Worm (Caenorhabditis elegans) whole organism, L1 larva: ENCODE measurements around the gene Y54F10AM.6.

Source experiments
- C04F5.9 ChIP-seq: sonication (generic microtip); optimal IDR thresholded peaks from 2 replicates; lab custom pipeline; 2016; ENCODE audit warnings: missing genetic modification characterization, missing compliant biosample characterization
- C16A3.4 ChIP-seq: fragments of 150-350 bp; optimal IDR thresholded peaks from 2 replicates; lab custom pipeline; 2014; ENCODE audit warnings: missing biosample characterization, missing genetic modification characterization
- C34B4.2 ChIP-seq: sonication (generic microtip); optimal IDR thresholded peaks from 2 replicates; lab custom pipeline; 2017; ENCODE audit warnings: mild to moderate bottlenecking, missing genetic modification characterization, missing compliant biosample characterization
- aha-1 ChIP-seq: fragments of 150-350 bp; optimal IDR thresholded peaks from 2 replicates; lab custom pipeline; 2014; ENCODE audit warnings: missing biosample characterization, missing genetic modification characterization
- alr-1 ChIP-seq: fragments of 200-800 bp; sonication (Bioruptor generic); optimal IDR thresholded peaks from 2 replicates; lab custom pipeline; 2018; ENCODE audit warnings: borderline replicate concordance, mild to moderate bottlenecking, missing genetic modification characterization, missing compliant biosample characterization
- aly-2 ChIP-seq: fragments of 150-350 bp; optimal IDR thresholded peaks from 2 replicates; lab custom pipeline; 2014; ENCODE audit warnings: missing biosample characterization, missing genetic modification characterization
- blmp-1 ChIP-seq: fragments of 150-350 bp; optimal IDR thresholded peaks from 2 replicates; lab custom pipeline; 2014; ENCODE audit warnings: missing biosample characterization, missing genetic modification characterization
- ceh-63 ChIP-seq: fragments of 200-800 bp; sonication (Bioruptor generic); optimal IDR thresholded peaks from 2 replicates; lab custom pipeline; 2018; ENCODE audit warnings: mild to moderate bottlenecking, missing genetic modification characterization, missing compliant biosample characterization
- ceh-82 ChIP-seq, 3 experiments: fragments of 150-350 bp in 1 of 3; sonication (generic microtip) in 2 of 3; optimal IDR thresholded peaks; 2 replicates each; lab custom pipeline; 2014 to 2017; ENCODE audit warnings: missing biosample characterization in 3 of 3, missing genetic modification characterization in 3 of 3
- ceh-88 ChIP-seq: fragments of 200-800 bp; sonication (Bioruptor generic); IDR thresholded peaks from 2 replicates; pipeline ENCODE4 v1.3.6; 2022; ENCODE audit warnings: missing genetic modification characterization, missing compliant biosample characterization
- ceh-90 ChIP-seq: sonication (generic microtip); optimal IDR thresholded peaks from 2 replicates; lab custom pipeline; 2016; ENCODE audit warnings: missing genetic modification characterization, missing compliant biosample characterization
- dpl-1 ChIP-seq, 3 experiments: fragments of 150-350 bp in 2 of 3; sonication (generic microtip) in 1 of 3; optimal IDR thresholded peaks; 2 replicates each; lab custom pipeline; 2014 to 2017; ENCODE audit warnings: missing biosample characterization in 3 of 3, missing genetic modification characterization in 3 of 3, missing genetic modification reagents in 3 of 3
- dsc-1 ChIP-seq: sonication (generic microtip); optimal IDR thresholded peaks from 2 replicates; lab custom pipeline; 2016; ENCODE audit warnings: mild to moderate bottlenecking, missing genetic modification characterization, missing compliant biosample characterization
- efl-3 ChIP-seq: fragments of 200-800 bp; sonication (Bioruptor generic); optimal IDR thresholded peaks from 2 replicates; lab custom pipeline; 2018; ENCODE audit warnings: mild to moderate bottlenecking, missing genetic modification characterization, missing compliant biosample characterization
- egl-13 ChIP-seq: sonication (generic microtip); optimal IDR thresholded peaks from 2 replicates; lab custom pipeline; 2016; ENCODE audit warnings: missing genotype, missing genetic modification reagents, missing genetic modification characterization, missing compliant biosample characterization
- egl-27 ChIP-seq, 2 experiments: fragments of 150-350 bp in 1 of 2; sonication (generic microtip); optimal IDR thresholded peaks; 3 replicates each; lab custom pipeline; 2017 to 2018; ENCODE audit warnings: missing biosample characterization in 2 of 2, missing genetic modification characterization in 2 of 2, missing genetic modification reagents in 2 of 2
- elt-2 ChIP-seq: sonication (generic microtip); optimal IDR thresholded peaks from 2 replicates; lab custom pipeline; 2016; ENCODE audit warnings: missing genetic modification characterization, mild to moderate bottlenecking, inconsistent platforms, missing compliant biosample characterization, missing genetic modification reagents
- elt-3 ChIP-seq, 6 experiments: fragments of 150-350 bp in 1 of 6; sonication (generic microtip); optimal IDR thresholded peaks; 2 replicates each; lab custom pipeline; 2017 to 2018; ENCODE audit warnings: missing biosample characterization in 6 of 6, missing genetic modification characterization in 6 of 6, inconsistent platforms in 1 of 6
- ets-5 ChIP-seq: fragments of 200-800 bp; sonication (Bioruptor generic); IDR thresholded peaks from 2 replicates; pipeline ENCODE4 v1.3.6; 2022; ENCODE audit warnings: missing genetic modification characterization, missing compliant biosample characterization
- fkh-10 ChIP-seq: sonication (generic microtip); optimal IDR thresholded peaks from 2 replicates; lab custom pipeline; 2017; ENCODE audit warnings: missing biosample characterization, missing genetic modification reagents, missing genetic modification characterization
- grh-1 ChIP-seq: fragments of 200-800 bp; sonication (Bioruptor generic); IDR thresholded peaks from 2 replicates; pipeline ENCODE4 v1.3.6; 2022; ENCODE audit warnings: missing genetic modification reagents, missing genetic modification characterization, missing compliant biosample characterization
- hlh-17 ChIP-seq: fragments of 200-800 bp; sonication (Bioruptor generic); optimal IDR thresholded peaks from 2 replicates; lab custom pipeline; 2018; ENCODE audit warnings: missing genetic modification characterization, mild to moderate bottlenecking, missing compliant biosample characterization, moderate library complexity, borderline replicate concordance
- hpl-2 ChIP-seq: fragments of 150-350 bp; optimal IDR thresholded peaks from 2 replicates; lab custom pipeline; 2014; ENCODE audit warnings: missing biosample characterization, missing genetic modification reagents, missing genetic modification characterization
- lin-14 ChIP-seq: fragments of 200-800 bp; sonication (Bioruptor generic); optimal IDR thresholded peaks from 2 replicates; lab custom pipeline; 2018; ENCODE audit warnings: mild to moderate bottlenecking, missing genetic modification characterization, moderate library complexity, missing compliant biosample characterization
- lin-35 ChIP-seq, 2 experiments: fragments of 150-350 bp; optimal IDR thresholded peaks; 2 replicates each; lab custom pipeline; 2014; ENCODE audit warnings: missing biosample characterization in 2 of 2, missing genetic modification characterization in 2 of 2, missing genetic modification reagents in 2 of 2
- lin-39 ChIP-seq: fragments of 150-350 bp; optimal IDR thresholded peaks from 2 replicates; lab custom pipeline; 2014; ENCODE audit warnings: missing biosample characterization, missing genetic modification reagents, missing genetic modification characterization
- lir-3 ChIP-seq: sonication (generic microtip); optimal IDR thresholded peaks from 2 replicates; lab custom pipeline; 2016; ENCODE audit warnings: mild to moderate bottlenecking, missing genetic modification characterization, moderate library complexity, missing compliant biosample characterization; ENCODE audit not compliant: poor library complexity
- lsy-2 ChIP-seq, 2 experiments: fragments of 150-350 bp; optimal IDR thresholded peaks; 2 replicates each; lab custom pipeline; 2014; ENCODE audit warnings: missing biosample characterization in 2 of 2, missing genetic modification characterization in 2 of 2
- mep-1 ChIP-seq: fragments of 150-350 bp; optimal IDR thresholded peaks from 2 replicates; lab custom pipeline; 2014; ENCODE audit warnings: missing biosample characterization, missing genetic modification characterization
- nhr-11 ChIP-seq: fragments of 150-350 bp; optimal IDR thresholded peaks from 2 replicates; lab custom pipeline; 2014; ENCODE audit warnings: missing biosample characterization, missing genetic modification characterization
- nhr-12 ChIP-seq: sonication (generic microtip); optimal IDR thresholded peaks from 2 replicates; lab custom pipeline; 2017; ENCODE audit warnings: missing biosample characterization, missing genetic modification characterization
- nhr-19 ChIP-seq: fragments of 200-800 bp; sonication (Bioruptor generic); conservative IDR thresholded peaks from 2 replicates; pipeline ENCODE4 v1.3.6; 2022; ENCODE audit warnings: missing genetic modification characterization, missing compliant biosample characterization
- nhr-237 ChIP-seq: fragments of 150-350 bp; optimal IDR thresholded peaks from 2 replicates; lab custom pipeline; 2014; ENCODE audit warnings: missing biosample characterization, missing genetic modification characterization
- nhr-76 ChIP-seq: sonication (generic microtip); optimal IDR thresholded peaks from 2 replicates; lab custom pipeline; 2017; ENCODE audit warnings: missing biosample characterization, missing genetic modification characterization
- nhr-77 ChIP-seq: fragments of 150-350 bp; optimal IDR thresholded peaks from 2 replicates; lab custom pipeline; 2014; ENCODE audit warnings: missing biosample characterization, missing genetic modification characterization
- nhr-85 ChIP-seq: sonication (generic microtip); peaks from one replicate; lab custom pipeline; 2016; ENCODE audit warnings: missing genetic modification characterization, inconsistent platforms, missing compliant biosample characterization
- nhr-90 ChIP-seq: sonication (generic microtip); optimal IDR thresholded peaks from 2 replicates; lab custom pipeline; 2016; ENCODE audit warnings: mild to moderate bottlenecking, missing genetic modification characterization, missing compliant biosample characterization; ENCODE audit not compliant: poor library complexity
- pag-3 ChIP-seq: sonication (generic microtip); optimal IDR thresholded peaks from 2 replicates; lab custom pipeline; 2017; ENCODE audit warnings: missing genetic modification characterization, mild to moderate bottlenecking, missing compliant biosample characterization, antibody characterized with exemption, borderline replicate concordance; ENCODE audit not compliant: insufficient read depth
- pax-3 ChIP-seq: fragments of 200-800 bp; sonication (Bioruptor generic); optimal IDR thresholded peaks from 2 replicates; lab custom pipeline; 2018; ENCODE audit warnings: mild to moderate bottlenecking, missing genetic modification characterization, moderate library complexity, missing compliant biosample characterization
- pqm-1 ChIP-seq: sonication (generic microtip); optimal IDR thresholded peaks from 3 replicates; lab custom pipeline; 2017; ENCODE audit warnings: missing biosample characterization, missing genetic modification characterization
- skn-1 ChIP-seq: fragments of 150-350 bp; optimal IDR thresholded peaks from 2 replicates; lab custom pipeline; 2014; ENCODE audit warnings: missing biosample characterization, missing genetic modification characterization
- snpc-4 ChIP-seq: fragments of 150-350 bp; optimal IDR thresholded peaks from 2 replicates; lab custom pipeline; 2014; ENCODE audit warnings: missing biosample characterization, missing genetic modification characterization
- snu-23 ChIP-seq: sonication (generic microtip); optimal IDR thresholded peaks from 2 replicates; lab custom pipeline; 2016; ENCODE audit warnings: missing genetic modification characterization, missing compliant biosample characterization
- sox-4 ChIP-seq: sonication (generic microtip); optimal IDR thresholded peaks from 2 replicates; lab custom pipeline; 2016; ENCODE audit warnings: missing genetic modification characterization, missing compliant biosample characterization
- sptf-1 ChIP-seq: fragments of 150-350 bp; optimal IDR thresholded peaks from 2 replicates; lab custom pipeline; 2014; ENCODE audit warnings: missing biosample characterization, missing genetic modification characterization
- sup-37 ChIP-seq: fragments of 200-800 bp; sonication (Bioruptor generic); optimal IDR thresholded peaks from 2 replicates; lab custom pipeline; 2018; ENCODE audit warnings: mild to moderate bottlenecking, missing genetic modification characterization, missing compliant biosample characterization
- tlp-1 ChIP-seq: fragments of 150-350 bp; optimal IDR thresholded peaks from 2 replicates; lab custom pipeline; 2014; ENCODE audit warnings: missing biosample characterization, missing genetic modification characterization
- unc-130 ChIP-seq: fragments of 150-350 bp; optimal IDR thresholded peaks from 2 replicates; lab custom pipeline; 2017; ENCODE audit warnings: missing biosample characterization, missing genetic modification characterization, inconsistent platforms
- unc-86 ChIP-seq: sonication (generic microtip); optimal IDR thresholded peaks from 2 replicates; lab custom pipeline; 2016; ENCODE audit warnings: missing genetic modification characterization, missing compliant biosample characterization
- zag-1 ChIP-seq: fragments of 150-350 bp; optimal IDR thresholded peaks from 2 replicates; lab custom pipeline; 2014; ENCODE audit warnings: missing biosample characterization, missing genetic modification characterization
- ztf-11 ChIP-seq, 2 experiments: sonication (generic microtip); optimal IDR thresholded peaks; 2 replicates each; lab custom pipeline; 2016 to 2017; ENCODE audit warnings: missing genetic modification characterization in 2 of 2, missing biosample characterization in 1 of 2, missing compliant biosample characterization in 1 of 2
- ztf-4 ChIP-seq: fragments of 150-350 bp; optimal IDR thresholded peaks from 2 replicates; lab custom pipeline; 2014; ENCODE audit warnings: missing biosample characterization, missing genetic modification characterization

Y54F10AM.6 gene

DNA sequence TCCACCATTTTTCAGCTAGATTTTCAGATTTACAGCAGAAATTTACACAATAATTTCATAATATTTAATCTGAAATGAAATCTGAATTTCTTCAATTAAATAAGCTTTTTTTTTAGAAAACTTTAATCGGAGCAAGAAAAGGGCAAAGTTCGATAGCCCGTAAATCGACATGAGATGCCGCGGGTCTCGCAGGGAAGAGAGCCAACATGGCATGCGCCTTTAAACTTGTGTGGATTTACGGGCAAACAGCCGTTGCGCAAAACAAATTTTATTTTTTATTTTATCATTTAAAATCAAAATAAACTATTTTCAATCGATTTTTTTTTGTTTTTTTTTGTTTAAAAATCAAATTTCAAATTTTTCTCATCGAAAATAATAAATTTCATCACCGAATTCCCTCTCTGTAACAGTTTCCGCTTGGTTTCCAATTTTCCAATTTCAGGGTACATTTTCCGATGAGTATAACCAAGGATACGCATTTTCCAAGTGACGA is 20.0 kb downstream of the Y54F10AM.6 start, which contains the start of the genes Y54F10AM.15, rbc-2 and ndua-8 (continued):
- peak; percentile 98 for TF ChIP-seq mep-1
- TF ChIP-seq lsy-2 (tag; optimal IDR thresholded peaks at IDR 0.05; lab: Kevin White, UChicago), result peak; percentile 96 to 97
- peak in 4 of 6 experiments; percentile 38 to 86 (median 67) for TF ChIP-seq elt-3 (tag; optimal IDR thresholded peaks at IDR 0.05; lab: Kevin White, UChicago)
- TF ChIP-seq nhr-12 (tag; lab: Kevin White, UChicago), result no peak
- peak; percentile 51 for TF ChIP-seq zag-1 (tag; lab: Kevin White, UChicago)
- no peak for TF ChIP-seq hlh-17 (GFP tag; lab: Kevin White, UChicago)
- no peak for TF ChIP-seq lir-3 (tag; lab: Kevin White, UChicago)
- TF ChIP-seq hpl-2 (GFP tag; lab: Kevin White, UChicago), result peak; percentile 79
- TF ChIP-seq sox-4 (tag; lab: Kevin White, UChicago), result peak; percentile 80
- no peak for TF ChIP-seq alr-1 (tag; lab: Kevin White, UChicago)
- TF ChIP-seq C04F5.9, result peak; percentile 88
- peak; percentile 88 for TF ChIP-seq ztf-4 (tag; lab: Kevin White, UChicago)
- peak; percentile 63 for TF ChIP-seq elt-2 (tag; lab: Kevin White, UChicago)
- TF ChIP-seq nhr-237 (tag; lab: Kevin White, UChicago), result peak; percentile 72
- no peak for TF ChIP-seq ets-5 (GFP tag; lab: Robert Waterston, UW)
- TF ChIP-seq nhr-77 (tag; lab: Kevin White, UChicago), result peak; percentile 87
- TF ChIP-seq sptf-1, result no peak
- peak; percentile 86 to 88 (median 88) for TF ChIP-seq dpl-1 (GFP tag; optimal IDR thresholded peaks at IDR 0.05; lab: Kevin White, UChicago)
- TF ChIP-seq skn-1, result peak; percentile 94
- peak; percentile 92 for TF ChIP-seq nhr-85 (tag; lab: Kevin White, UChicago)
- peak; percentile 73 for TF ChIP-seq fkh-10
- TF ChIP-seq lin-39, result peak; percentile 93
- TF ChIP-seq lin-14, result no peak
- peak; percentile 78 for TF ChIP-seq blmp-1
- peak; percentile 59 for TF ChIP-seq sup-37
- peak; percentile 81 for TF ChIP-seq grh-1 (GFP tag; lab: Robert Waterston, UW)
- TF ChIP-seq ceh-63 (GFP tag; lab: Kevin White, UChicago), result no peak
- TF ChIP-seq nhr-11 (tag; lab: Kevin White, UChicago), result peak; percentile 88
- no peak for TF ChIP-seq pqm-1
- TF ChIP-seq ceh-88 (GFP tag; lab: Robert Waterston, UW), result peak; percentile 77
- peak; percentile 74 for TF ChIP-seq unc-130 (tag; lab: Kevin White, UChicago)
- TF ChIP-seq C34B4.2, result no peak
- peak; percentile 94 for TF ChIP-seq nhr-19 (GFP tag; lab: Robert Waterston, UW)
- TF ChIP-seq pax-3 (tag; lab: Kevin White, UChicago), result peak; percentile 84
- TF ChIP-seq egl-13, result peak; percentile 72
- TF ChIP-seq pag-3 (tag; lab: Kevin White, UChicago), result no peak
- peak; percentile 97 to 98 (median 98) for TF ChIP-seq ceh-82 (tag; optimal IDR thresholded peaks at IDR 0.05; lab: Kevin White, UChicago)
- peak; percentile 72 for TF ChIP-seq snpc-4 (tag; lab: Kevin White, UChicago)
- no peak for TF ChIP-seq ceh-90 (tag; lab: Kevin White, UChicago)
- no peak for TF ChIP-seq nhr-76 (tag; lab: Kevin White, UChicago)
- peak in 1 of 2 experiments; percentile 65 for TF ChIP-seq ztf-11 (tag; optimal IDR thresholded peaks at IDR 0.05; lab: Kevin White, UChicago)
- no peak for TF ChIP-seq efl-3
- TF ChIP-seq aly-2 (tag; lab: Kevin White, UChicago), result peak; percentile 70
- peak; percentile 91 for TF ChIP-seq nhr-90 (tag; lab: Kevin White, UChicago)
- TF ChIP-seq snu-23, result peak; percentile 96
- peak; percentile 89 for TF ChIP-seq dsc-1 (tag; lab: Kevin White, UChicago)
- peak; percentile 93 for TF ChIP-seq unc-86 (tag; lab: Kevin White, UChicago)
- TF ChIP-seq tlp-1 (tag; lab: Kevin White, UChicago), result no peak
- peak; percentile 95 for TF ChIP-seq C16A3.4 (tag; lab: Kevin White, UChicago)
- peak in 1 of 2 experiments; percentile 74 for TF ChIP-seq egl-27 (tag; optimal IDR thresholded peaks at IDR 0.05; lab: Kevin White, UChicago)
- peak; percentile 73 for TF ChIP-seq aha-1 (tag; lab: Kevin White, UChicago)
- TF ChIP-seq lin-35 (GFP tag; optimal IDR thresholded peaks at IDR 0.05; lab: Kevin White, UChicago), result peak; percentile 92
